Fruit fly (Drosophila melanogaster) whole organism, embryonic: ENCODE measurements around the gene CG3368.

Experiments
- CG10431 ChIP-seq: fragments of 200-800 bp; sonication (Bioruptor generic); optimal IDR thresholded peaks from 3 replicates; lab custom pipeline; 2018; ENCODE audit warnings: missing biosample characterization, mild to moderate bottlenecking, missing genetic modification characterization
- CG11504 ChIP-seq: fragments of 200-800 bp; sonication (Bioruptor generic); optimal IDR thresholded peaks from 3 replicates; lab custom pipeline; 2019; ENCODE audit warnings: missing biosample characterization, mild to moderate bottlenecking, missing genetic modification characterization, moderate library complexity
- CG12219 ChIP-seq: fragments of 200-800 bp; sonication (Bioruptor generic); optimal IDR thresholded peaks from 3 replicates; lab custom pipeline; 2018; ENCODE audit warnings: missing biosample characterization, mild to moderate bottlenecking, missing genetic modification characterization
- CG14965 ChIP-seq: fragments of 200-800 bp; sonication (Bioruptor generic); optimal IDR thresholded peaks from 2 replicates; lab custom pipeline; 2016; ENCODE audit warnings: missing biosample characterization, missing genetic modification characterization, borderline replicate concordance
- CG15269 ChIP-seq: fragments of 200-800 bp; sonication (Bioruptor generic); optimal IDR thresholded peaks from 2 replicates; lab custom pipeline; 2018; ENCODE audit warnings: missing biosample characterization, mild to moderate bottlenecking, missing genetic modification characterization, moderate library complexity
- CG17802 ChIP-seq: fragments of 200-800 bp; sonication (Bioruptor generic); optimal IDR thresholded peaks from 2 replicates; lab custom pipeline; 2018; ENCODE audit warnings: missing biosample characterization, mild to moderate bottlenecking, missing genetic modification characterization, moderate library complexity
- CG18599 ChIP-seq: fragments of 200-800 bp; sonication (Bioruptor generic); optimal IDR thresholded peaks from 3 replicates; lab custom pipeline; 2017; ENCODE audit warnings: missing biosample characterization, missing genetic modification characterization, mild to moderate bottlenecking, moderate library complexity, missing genetic modification reagents
- CG32532 ChIP-seq: fragments of 200-800 bp; sonication (Bioruptor generic); IDR thresholded peaks from 2 replicates; pipeline ENCODE4 v1.3.6; 2022; ENCODE audit warnings: missing biosample characterization, missing genetic modification characterization
- CG3281 ChIP-seq: fragments of 200-800 bp; sonication (Bioruptor generic); optimal IDR thresholded peaks from 3 replicates; lab custom pipeline; 2017; ENCODE audit warnings: missing biosample characterization, mild to moderate bottlenecking, missing genetic modification characterization
- CG34224 ChIP-seq: fragments of 200-800 bp; sonication (Bioruptor generic); IDR thresholded peaks from 3 replicates; pipeline ENCODE4 v1.3.6; 2022; ENCODE audit warnings: missing biosample characterization, missing genetic modification characterization; ENCODE audit not compliant: partially characterized antibody
- CG3995 ChIP-seq: fragments of 200-800 bp; sonication (Bioruptor generic); optimal IDR thresholded peaks from 3 replicates; lab custom pipeline; 2016; ENCODE audit warnings: missing biosample characterization, missing genetic modification characterization
- CG7963 ChIP-seq: fragments of 200-800 bp; sonication (Bioruptor generic); IDR thresholded peaks from 3 replicates; pipeline ENCODE4 v1.3.6; 2022; ENCODE audit warnings: missing biosample characterization, missing genetic modification characterization; ENCODE audit not compliant: partially characterized antibody
- CG8359 ChIP-seq: fragments of 200-800 bp; sonication (Bioruptor generic); optimal IDR thresholded peaks from 2 replicates; lab custom pipeline; 2017; ENCODE audit warnings: missing biosample characterization, mild to moderate bottlenecking, missing genetic modification characterization, borderline replicate concordance
- Dad ChIP-seq: fragments of 200-800 bp; sonication (Bioruptor generic); optimal IDR thresholded peaks from 3 replicates; lab custom pipeline; 2016; ENCODE audit warnings: missing biosample characterization, missing genetic modification characterization
- Dll ChIP-seq: fragments of 200-800 bp; sonication (Bioruptor generic); IDR thresholded peaks from 4 replicates; pipeline ENCODE4 v1.3.6; 2022; ENCODE audit warnings: missing biosample characterization, missing genetic modification characterization; ENCODE audit not compliant: partially characterized antibody
- Fer1 ChIP-seq: fragments of 200-800 bp; sonication (Bioruptor generic); optimal IDR thresholded peaks from 2 replicates; lab custom pipeline; 2017; ENCODE audit warnings: missing biosample characterization, mild to moderate bottlenecking, missing genetic modification characterization
- Gug ChIP-seq: fragments of 200-800 bp; sonication (Bioruptor generic); IDR thresholded peaks from 4 replicates; pipeline ENCODE4 v1.3.6; 2022; ENCODE audit warnings: missing biosample characterization, missing genetic modification characterization
- Lhr ChIP-seq: fragments of 200-800 bp; sonication (Bioruptor generic); optimal IDR thresholded peaks from 3 replicates; lab custom pipeline; 2017; ENCODE audit warnings: mild to moderate bottlenecking, missing biosample characterization, missing genetic modification reagents, missing genetic modification characterization
- Nf-YB ChIP-seq: fragments of 200-800 bp; sonication (Bioruptor generic); optimal IDR thresholded peaks from 3 replicates; lab custom pipeline; 2019; ENCODE audit warnings: missing biosample characterization, mild to moderate bottlenecking, missing genetic modification characterization, moderate library complexity
- Nf-YC ChIP-seq: fragments of 200-800 bp; optimal IDR thresholded peaks from 3 replicates; lab custom pipeline; 2019; ENCODE audit warnings: missing biosample characterization, mild to moderate bottlenecking, missing genetic modification characterization, moderate library complexity
- Sox102F ChIP-seq: fragments of 200-800 bp; sonication (Bioruptor generic); optimal IDR thresholded peaks from 2 replicates; lab custom pipeline; 2018; ENCODE audit warnings: missing biosample characterization, mild to moderate bottlenecking, missing genetic modification characterization, moderate library complexity
- Ssrp ChIP-seq: fragments of 200-800 bp; sonication (Bioruptor generic); optimal IDR thresholded peaks from 2 replicates; lab custom pipeline; 2018; ENCODE audit warnings: missing biosample characterization, mild to moderate bottlenecking, missing genetic modification characterization, moderate library complexity
- Xbp1 ChIP-seq: fragments of 200-800 bp; sonication (Bioruptor generic); optimal IDR thresholded peaks from 3 replicates; lab custom pipeline; 2016; ENCODE audit warnings: missing biosample characterization, mild to moderate bottlenecking, missing genetic modification characterization
- bcd ChIP-seq: fragments of 200-800 bp; sonication (Bioruptor generic); optimal IDR thresholded peaks from 2 replicates; lab custom pipeline; 2017; ENCODE audit warnings: missing biosample characterization, mild to moderate bottlenecking, missing genetic modification characterization
- br ChIP-seq: fragments of >200 bp; optimal IDR thresholded peaks from 2 replicates; lab custom pipeline; 2017
- cato ChIP-seq: fragments of 200-800 bp; sonication (Bioruptor generic); optimal IDR thresholded peaks from 2 replicates; lab custom pipeline; 2016; ENCODE audit warnings: missing biosample characterization, missing genetic modification characterization, borderline replicate concordance
- chinmo ChIP-seq: fragments of 200-800 bp; sonication (Bioruptor generic); IDR thresholded peaks from 4 replicates; pipeline ENCODE4 v1.3.6; 2022; ENCODE audit warnings: missing biosample characterization, missing genetic modification characterization; ENCODE audit not compliant: partially characterized antibody
- chm ChIP-seq: fragments of 200-800 bp; sonication (Bioruptor generic); IDR thresholded peaks from 2 replicates; pipeline ENCODE4 v1.3.6; 2022; ENCODE audit warnings: missing biosample characterization, missing genetic modification characterization
- cwo ChIP-seq: fragments of 200-800 bp; sonication (Bioruptor generic); optimal IDR thresholded peaks from 3 replicates; lab custom pipeline; 2017; ENCODE audit warnings: missing biosample characterization, missing genetic modification characterization, mild to moderate bottlenecking, moderate library complexity, missing genetic modification reagents
- dpn ChIP-seq, 2 experiments: fragments of 200-800 bp; sonication (Bioruptor generic); optimal IDR thresholded peaks; 3 replicates each; lab custom pipeline; 2016; ENCODE audit warnings: missing biosample characterization in 2 of 2, missing genetic modification characterization in 2 of 2
- ewg ChIP-seq: fragments of 200-800 bp; sonication (Bioruptor generic); optimal IDR thresholded peaks from 3 replicates; lab custom pipeline; 2017; ENCODE audit warnings: mild to moderate bottlenecking, missing biosample characterization, missing genetic modification reagents, missing genetic modification characterization
- eyg ChIP-seq: fragments of 200-800 bp; sonication (Bioruptor generic); optimal IDR thresholded peaks from 3 replicates; lab custom pipeline; 2016; ENCODE audit warnings: missing biosample characterization, missing genetic modification characterization
- gcm ChIP-seq: fragments of 200-800 bp; sonication (Bioruptor generic); optimal IDR thresholded peaks from 2 replicates; lab custom pipeline; 2019; ENCODE audit warnings: missing biosample characterization, mild to moderate bottlenecking, missing genetic modification characterization, moderate library complexity
- grau ChIP-seq: fragments of 200-800 bp; optimal IDR thresholded peaks from 3 replicates; lab custom pipeline; 2019; ENCODE audit warnings: missing biosample characterization, mild to moderate bottlenecking, missing genetic modification characterization, moderate library complexity
- gsb-n ChIP-seq: fragments of 200-800 bp; sonication (Bioruptor generic); optimal IDR thresholded peaks from 3 replicates; lab custom pipeline; 2018; ENCODE audit warnings: missing biosample characterization, mild to moderate bottlenecking, missing genetic modification characterization
- lab ChIP-seq: fragments of 200-800 bp; sonication (Bioruptor generic); optimal IDR thresholded peaks from 3 replicates; lab custom pipeline; 2017; ENCODE audit warnings: missing biosample characterization, missing genetic modification characterization, mild to moderate bottlenecking, moderate library complexity, missing genetic modification reagents
- lbe ChIP-seq: fragments of 200-800 bp; sonication (Bioruptor generic); optimal IDR thresholded peaks from 2 replicates; lab custom pipeline; 2016; ENCODE audit warnings: missing biosample characterization, mild to moderate bottlenecking, missing genetic modification characterization
- nerfin-1 ChIP-seq: fragments of 200-800 bp; sonication (Bioruptor generic); optimal IDR thresholded peaks from 3 replicates; lab custom pipeline; 2019; ENCODE audit warnings: missing biosample characterization, mild to moderate bottlenecking, missing genetic modification characterization, moderate library complexity
- nom ChIP-seq: fragments of 200-800 bp; sonication (Bioruptor generic); optimal IDR thresholded peaks from 2 replicates; lab custom pipeline; 2017; ENCODE audit warnings: missing biosample characterization, missing genetic modification characterization, mild to moderate bottlenecking, moderate library complexity, missing genetic modification reagents
- pho ChIP-seq: fragments of 200-800 bp; sonication (Bioruptor generic); optimal IDR thresholded peaks from 2 replicates; lab custom pipeline; 2016; ENCODE audit warnings: missing biosample characterization, missing genetic modification characterization
- scrt ChIP-seq: fragments of 200-800 bp; sonication (Bioruptor generic); optimal IDR thresholded peaks from 2 replicates; lab custom pipeline; 2018; ENCODE audit warnings: missing biosample characterization, mild to moderate bottlenecking, missing genetic modification characterization, moderate library complexity
- so ChIP-seq: fragments of 200-800 bp; sonication (Bioruptor generic); IDR thresholded peaks from 3 replicates; pipeline ENCODE4 v1.3.6; 2022; ENCODE audit warnings: missing biosample characterization, missing genetic modification characterization
- stwl ChIP-seq: fragments of 200-800 bp; sonication (Bioruptor generic); optimal IDR thresholded peaks from 3 replicates; lab custom pipeline; 2018; ENCODE audit warnings: missing biosample characterization, mild to moderate bottlenecking, missing genetic modification characterization, moderate library complexity
- trem ChIP-seq: fragments of 200-800 bp; optimal IDR thresholded peaks from 3 replicates; lab custom pipeline; 2019; ENCODE audit warnings: missing biosample characterization, mild to moderate bottlenecking, missing genetic modification characterization, moderate library complexity
- ttk ChIP-seq: fragments of 200-800 bp; sonication (Bioruptor generic); IDR thresholded peaks from 2 replicates; pipeline ENCODE4 v2.1.2; 2022; ENCODE audit warnings: missing biosample characterization, missing genetic modification characterization
- zf30C ChIP-seq: fragments of 200-800 bp; sonication (Bioruptor generic); optimal IDR thresholded peaks from 3 replicates; lab custom pipeline; 2018; ENCODE audit warnings: missing biosample characterization, mild to moderate bottlenecking, missing genetic modification characterization

CG3368 gene

DNA sequence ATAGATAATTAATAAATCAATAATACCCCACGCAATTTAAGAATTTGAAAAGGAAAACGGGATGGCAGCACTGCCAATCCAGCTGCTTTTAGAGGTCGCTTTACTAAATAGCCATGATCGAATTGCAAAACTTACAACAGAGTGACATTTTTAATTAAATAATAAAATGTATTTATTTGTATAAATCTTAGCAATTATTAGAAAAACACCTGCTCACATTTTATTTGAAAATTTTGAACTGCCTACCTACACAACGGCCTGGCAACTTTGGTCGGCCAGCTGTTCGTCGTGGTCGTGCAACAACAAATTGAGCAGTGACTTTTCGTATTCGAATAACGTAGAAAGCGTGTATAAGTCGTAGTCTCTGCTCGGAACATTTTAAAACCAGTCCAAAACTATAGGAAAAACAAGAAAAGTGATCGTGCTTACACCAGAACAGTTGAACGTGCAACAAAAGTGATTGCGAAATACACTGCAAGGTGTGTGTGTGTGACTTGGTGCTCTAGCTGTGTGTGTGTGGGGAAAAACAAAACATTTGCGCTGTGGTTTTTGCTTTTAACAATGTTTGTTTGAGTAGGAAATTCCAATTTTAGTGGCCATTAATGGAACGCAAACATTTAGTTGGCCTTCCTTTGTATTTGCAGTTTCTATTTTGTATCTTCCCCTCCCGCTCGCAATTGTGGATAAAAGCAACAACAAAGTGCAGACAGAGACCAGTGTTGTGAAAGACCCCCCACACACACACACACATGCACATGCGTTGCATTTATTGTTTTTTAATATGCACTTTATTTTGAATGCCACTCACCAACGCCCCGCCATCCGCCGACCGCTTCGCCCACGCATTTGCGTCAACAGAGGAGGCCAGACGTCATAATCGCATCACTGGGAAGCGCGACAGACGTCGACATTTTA lies 8.8 kb upstream of the CG3368 start, which contains the start of gene CG5938 (continued):
- TF ChIP-seq so (GFP tag; lab: Robert Waterston, UW) (0 out of 3 replicates have a peak, but pooled peaks have one; percentile 31), ttk (GFP tag; lab: Robert Waterston, UW) (0 out of 2 replicates have a peak, but pooled peaks have one; percentile 25), CG17802 (tag; lab: Kevin White, UChicago) (peak; percentile 0), dpn (GFP tag; optimal IDR thresholded peaks at IDR 0.05; lab: Kevin White, UChicago) (peak in 1 of 2 experiments; percentile 42), bcd (GFP tag; lab: Kevin White, UChicago) (peak; percentile 7), Nf-YB (GFP tag; lab: Kevin White, UChicago) (no peak), Fer1 (peak; percentile 22), chinmo (GFP tag; lab: Robert Waterston, UW) (peak; percentile 90; the same call in 3 of the 4 replicates), gcm (GFP tag; lab: Kevin White, UChicago) (no peak), scrt (GFP tag; lab: Kevin White, UChicago) (peak; percentile 13), CG12219 (GFP tag; lab: Kevin White, UChicago) (no peak), CG11504 (tag; lab: Kevin White, UChicago) (peak; percentile 50), Gug (GFP tag; lab: Robert Waterston, UW) (0 out of 4 replicates have a peak, but pooled peaks have one; percentile 9), eyg (GFP tag; lab: Kevin White, UChicago) (no peak), CG32532 (GFP tag; lab: Robert Waterston, UW) (peak; percentile 41; the same call in 1 of the 2 replicates), nom (GFP tag; lab: Kevin White, UChicago) (peak; percentile 54), lab (GFP tag; lab: Kevin White, UChicago) (peak; percentile 46), Sox102F (peak; percentile 40), br (lab: Kevin White, UChicago) (no peak), nerfin-1 (tag; lab: Kevin White, UChicago) (peak; percentile 2), stwl (tag; lab: Kevin White, UChicago) (peak; percentile 51), CG34224 (GFP tag; lab: Robert Waterston, UW) (peak; percentile 38; the same call in 2 of the 3 replicates), Ssrp (tag; lab: Kevin White, UChicago) (peak; percentile 21), pho (GFP tag; lab: Kevin White, UChicago) (no peak), cwo (GFP tag; lab: Kevin White, UChicago) (peak; percentile 6), Nf-YC (tag; lab: Kevin White, UChicago) (peak; percentile 23), Dad (no peak), grau (tag; lab: Kevin White, UChicago) (peak; percentile 41), cato (GFP tag; lab: Kevin White, UChicago) (peak; percentile 27), CG18599 (GFP tag; lab: Kevin White, UChicago) (peak; percentile 29), Dll (GFP tag; lab: Robert Waterston, UW) (0 out of 4 replicates have a peak, but pooled peaks have one; percentile 21), CG3281 (peak; percentile 30), CG3995 (GFP tag; lab: Kevin White, UChicago) (peak; percentile 22), chm (GFP tag; lab: Robert Waterston, UW) (no peak), CG7963 (GFP tag; lab: Robert Waterston, UW) (no peak), lbe (GFP tag; lab: Kevin White, UChicago) (peak; percentile 35), ewg (GFP tag; lab: Kevin White, UChicago) (no peak), trem (tag; lab: Kevin White, UChicago) (peak; percentile 92), CG10431 (GFP tag; lab: Kevin White, UChicago) (peak; percentile 57), zf30C (GFP tag; lab: Kevin White, UChicago) (no peak), CG15269 (tag; lab: Kevin White, UChicago) (peak; percentile 48), CG14965 (GFP tag; lab: Kevin White, UChicago) (no peak), Lhr (no peak), Xbp1 (GFP tag; lab: Kevin White, UChicago) (peak; percentile 7), CG8359 (GFP tag; lab: Kevin White, UChicago) (no peak), gsb-n (tag; lab: Kevin White, UChicago) (no peak)
